Worm (Caenorhabditis elegans) whole organism, late embryonic: Measurements from ENCODE around the gene edg-1.

Experiments
- pag-3 ChIP-seq: sonication (generic microtip); optimal IDR thresholded peaks from 2 replicates; lab custom pipeline; 2016; ENCODE audit warnings: missing compliant biosample characterization, missing genetic modification characterization, borderline replicate concordance
- pqm-1 ChIP-seq: sonication (generic microtip); optimal IDR thresholded peaks from 2 replicates; lab custom pipeline; 2016; ENCODE audit warnings: missing genetic modification characterization, missing compliant biosample characterization
- unc-3 ChIP-seq, 2 experiments: fragments of 200-800 bp in 1 of 2; sonication (Bioruptor generic) in 1 of 2; sonication (generic microtip) in 1 of 2; conservative IDR thresholded peaks in 1 of 2; optimal IDR thresholded peaks in 1 of 2; 2 replicates each; pipeline versions ENCODE4 v1.3.6 to Lab custom; 2016 to 2022; ENCODE audit warnings: missing compliant biosample characterization in 2 of 2, missing genetic modification characterization in 2 of 2, missing genetic modification reagents in 1 of 2

ce11 chrIV:11372366-11372997 lies 51.9 kb downstream of the edg-1 start, which contains the start of gene cbd-1:
- TF ChIP-seq unc-3 (GFP tag; conservative IDR thresholded peaks at IDR 0.05; lab: Robert Waterston, UW) (no peak), unc-3 (tag; optimal IDR thresholded peaks at IDR 0.05; lab: Kevin White, UChicago) (no peak), pag-3 (no peak), pqm-1 (no peak)
